Worm (Caenorhabditis elegans): ENCODE measurements around the gene F41C6.4.

DNA sequence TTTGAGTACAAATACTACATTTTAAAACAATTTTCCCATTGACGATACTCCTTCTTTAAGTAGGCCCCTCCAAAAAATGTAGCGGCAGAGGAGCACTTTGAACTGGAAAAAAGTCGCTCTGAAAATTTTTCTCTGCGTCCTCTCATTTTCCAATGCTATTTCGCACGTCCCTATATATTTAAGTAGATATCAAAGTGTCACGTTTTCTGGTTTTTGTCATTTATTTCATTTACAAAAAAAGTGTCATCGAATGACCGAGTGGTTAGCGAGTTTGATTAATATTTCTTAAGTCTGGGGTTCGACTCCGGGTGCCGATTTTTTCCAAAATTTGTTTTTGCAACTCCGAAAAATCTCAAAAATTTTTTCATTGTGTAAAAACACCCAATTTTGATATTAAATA is 7.7 kb downstream of the F41C6.4 start:
- no peak for TF ChIP-seq ceh-82 (tag; optimal IDR thresholded peaks at IDR 0.05)
- no peak for TF ChIP-seq nhr-237 (tag; optimal IDR thresholded peaks at IDR 0.05)
- TF ChIP-seq fos-1 (tag; optimal IDR thresholded peaks at IDR 0.05): no peak
- no peak for TF ChIP-seq lin-39 (tag; optimal IDR thresholded peaks at IDR 0.05)
- TF ChIP-seq R02D3.7 (tag; optimal IDR thresholded peaks at IDR 0.05): no peak
- no peak for TF ChIP-seq snpc-4 (tag; optimal IDR thresholded peaks at IDR 0.05)
- TF ChIP-seq nhr-11 (tag; optimal IDR thresholded peaks at IDR 0.05): no peak
- TF ChIP-seq nhr-77 (tag; optimal IDR thresholded peaks at IDR 0.05): no peak
- TF ChIP-seq lin-13 (GFP tag; optimal IDR thresholded peaks at IDR 0.05): no peak
- no peak for TF ChIP-seq blmp-1 (tag; optimal IDR thresholded peaks at IDR 0.05; ENCODE audit: insufficient read depth)
